Worm (Caenorhabditis elegans) whole organism, L3 larva: ENCODE measurements around the gene vglu-3.

Source experiments
- ama-1 ChIP-seq: fragments of 150-350 bp; optimal IDR thresholded peaks from 2 replicates; lab custom pipeline; 2018
- ceh-16 ChIP-seq: sonication (generic microtip); optimal IDR thresholded peaks from 2 replicates; lab custom pipeline; 2017; ENCODE audit warnings: missing biosample characterization, missing genetic modification characterization
- ceh-28 ChIP-seq: fragments of 150-350 bp; optimal IDR thresholded peaks from 2 replicates; lab custom pipeline; 2014; ENCODE audit warnings: missing biosample characterization, missing genetic modification reagents, missing genetic modification characterization
- egl-27 ChIP-seq: sonication (generic microtip); optimal IDR thresholded peaks from 4 replicates; lab custom pipeline; 2017; ENCODE audit warnings: missing biosample characterization, missing genetic modification reagents, missing genetic modification characterization
- fos-1 ChIP-seq: fragments of 150-350 bp; optimal IDR thresholded peaks from 2 replicates; lab custom pipeline; 2014; ENCODE audit warnings: missing biosample characterization, missing genetic modification characterization
- nhr-237 ChIP-seq: fragments of 150-350 bp; optimal IDR thresholded peaks from 2 replicates; lab custom pipeline; 2014; ENCODE audit warnings: missing biosample characterization, missing genetic modification characterization
- pqm-1 ChIP-seq: fragments of 150-350 bp; optimal IDR thresholded peaks from 2 replicates; lab custom pipeline; 2017; ENCODE audit warnings: missing biosample characterization, missing genetic modification characterization, inconsistent platforms
- snpc-4 ChIP-seq: fragments of 150-350 bp; optimal IDR thresholded peaks from 2 replicates; lab custom pipeline; 2014; ENCODE audit warnings: missing biosample characterization, missing genetic modification characterization
- tbx-2 ChIP-seq: sonication (generic microtip); optimal IDR thresholded peaks from 2 replicates; lab custom pipeline; 2016; ENCODE audit warnings: mild to moderate bottlenecking, missing genetic modification characterization, missing compliant biosample characterization
- unc-39 ChIP-seq: sonication (generic microtip); optimal IDR thresholded peaks from 4 replicates; lab custom pipeline; 2017; ENCODE audit warnings: missing biosample characterization, missing genetic modification characterization
- unc-62 ChIP-seq: fragments of 150-350 bp; sonication (generic microtip); optimal IDR thresholded peaks from 4 replicates; lab custom pipeline; 2014; ENCODE audit warnings: missing biosample characterization, missing genetic modification reagents, missing genetic modification characterization
- ztf-11 ChIP-seq: fragments of 150-350 bp; optimal IDR thresholded peaks from 2 replicates; lab custom pipeline; 2014; ENCODE audit warnings: missing biosample characterization, missing genetic modification characterization
- ztf-4 ChIP-seq: fragments of 150-350 bp; optimal IDR thresholded peaks from 2 replicates; lab custom pipeline; 2014; ENCODE audit warnings: missing biosample characterization, missing genetic modification characterization

DNA sequence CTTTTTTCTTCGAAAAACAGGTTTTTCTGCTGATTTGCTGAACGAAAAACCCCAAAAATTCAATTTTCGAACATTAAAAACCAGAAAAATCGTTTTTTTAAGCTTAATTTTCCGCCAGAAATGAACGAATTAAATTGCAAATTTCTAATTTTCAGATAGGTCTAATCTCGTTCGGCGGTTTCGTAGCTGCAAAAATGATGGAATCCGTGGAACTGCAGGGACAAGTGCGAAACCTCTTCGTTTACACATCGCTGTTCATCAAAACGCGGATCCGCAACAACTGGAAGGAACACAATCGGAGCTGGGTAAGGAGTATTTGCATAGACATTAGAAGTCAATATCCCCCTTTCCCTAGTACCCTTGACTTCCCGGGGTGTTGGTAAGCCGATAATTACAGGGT is 35.9 kb downstream of the vglu-3 start:
- TF ChIP-seq ceh-28, result no peak
- TF ChIP-seq fos-1 (tag; lab: Kevin White, UChicago), result no peak
- no peak for TF ChIP-seq ama-1
- no peak for TF ChIP-seq unc-62 (GFP tag; lab: Kevin White, UChicago)
- no peak for TF ChIP-seq pqm-1 (tag; lab: Kevin White, UChicago)
- TF ChIP-seq snpc-4 (tag; lab: Kevin White, UChicago), result no peak
- no peak for TF ChIP-seq ceh-16 (tag; lab: Kevin White, UChicago)
- no peak for TF ChIP-seq ztf-11 (tag; lab: Kevin White, UChicago)
- TF ChIP-seq unc-39 (tag; lab: Kevin White, UChicago), result no peak
- no peak for TF ChIP-seq nhr-237
- TF ChIP-seq tbx-2, result no peak
- no peak for TF ChIP-seq ztf-4 (tag; lab: Kevin White, UChicago)
- no peak for TF ChIP-seq egl-27 (tag; lab: Kevin White, UChicago)
